Fruit fly (Drosophila melanogaster) whole organism, embryonic: Measurements from ENCODE around the gene CG13315.

Experiments
- B-H2 ChIP-seq: fragments of 200-800 bp; sonication (Bioruptor generic); optimal IDR thresholded peaks from 2 replicates; lab custom pipeline; 2018; ENCODE audit warnings: missing biosample characterization, mild to moderate bottlenecking, missing genetic modification characterization
- Bteb2 ChIP-seq: fragments of 200-800 bp; sonication (Bioruptor generic); optimal IDR thresholded peaks from 2 replicates; lab custom pipeline; 2016; ENCODE audit warnings: missing biosample characterization, missing genetic modification characterization
- CG12659 ChIP-seq: fragments of 200-800 bp; sonication (Bioruptor generic); optimal IDR thresholded peaks from 3 replicates; lab custom pipeline; 2017; ENCODE audit warnings: mild to moderate bottlenecking, missing biosample characterization, missing genetic modification reagents, missing genetic modification characterization
- CG14014 ChIP-seq: fragments of 200-800 bp; sonication (Bioruptor generic); IDR thresholded peaks from 2 replicates; pipeline ENCODE4 v1.3.6; 2022; ENCODE audit warnings: missing biosample characterization, missing genetic modification characterization
- CG14441 ChIP-seq: fragments of 200-800 bp; sonication (Bioruptor generic); IDR thresholded peaks from 2 replicates; pipeline ENCODE4 v1.3.6; 2022; ENCODE audit warnings: missing biosample characterization, missing genetic modification characterization
- CG18262 ChIP-seq: fragments of 200-800 bp; optimal IDR thresholded peaks from 3 replicates; lab custom pipeline; 2019; ENCODE audit warnings: missing biosample characterization, mild to moderate bottlenecking, missing genetic modification characterization, moderate library complexity
- CG1832 ChIP-seq: fragments of 200-800 bp; sonication (Bioruptor generic); optimal IDR thresholded peaks from 2 replicates; lab custom pipeline; 2017; ENCODE audit warnings: missing biosample characterization, mild to moderate bottlenecking, missing genetic modification characterization, inconsistent platforms
- CG2678 ChIP-seq: fragments of 200-800 bp; sonication (Bioruptor generic); optimal IDR thresholded peaks from 3 replicates; lab custom pipeline; 2019; ENCODE audit warnings: missing biosample characterization, mild to moderate bottlenecking, missing genetic modification characterization, moderate library complexity
- CG34224 ChIP-seq: fragments of 200-800 bp; sonication (Bioruptor generic); IDR thresholded peaks from 3 replicates; pipeline ENCODE4 v1.3.6; 2022; ENCODE audit warnings: missing biosample characterization, missing genetic modification characterization; ENCODE audit not compliant: partially characterized antibody
- CG6175 ChIP-seq: fragments of 200-800 bp; sonication (Bioruptor generic); IDR thresholded peaks from 3 replicates; pipeline ENCODE4 v1.3.6; 2022; ENCODE audit warnings: missing biosample characterization, missing genetic modification characterization
- CG6654 ChIP-seq: fragments of 200-800 bp; sonication (Bioruptor generic); optimal IDR thresholded peaks from 2 replicates; lab custom pipeline; 2017; ENCODE audit warnings: missing biosample characterization, mild to moderate bottlenecking, missing genetic modification characterization
- CG7357 ChIP-seq: fragments of 200-800 bp; sonication (Bioruptor generic); IDR thresholded peaks from 3 replicates; pipeline ENCODE4 v1.3.6; 2022; ENCODE audit warnings: missing biosample characterization, missing genetic modification characterization
- CG7963 ChIP-seq: fragments of 200-800 bp; sonication (Bioruptor generic); IDR thresholded peaks from 3 replicates; pipeline ENCODE4 v1.3.6; 2022; ENCODE audit warnings: missing biosample characterization, missing genetic modification characterization; ENCODE audit not compliant: partially characterized antibody
- CG7987 ChIP-seq: fragments of 200-800 bp; sonication (Bioruptor generic); optimal IDR thresholded peaks from 2 replicates; lab custom pipeline; 2018; ENCODE audit warnings: missing biosample characterization, mild to moderate bottlenecking, missing genetic modification characterization, moderate library complexity
- CG8388 ChIP-seq: fragments of 200-800 bp; sonication (Bioruptor generic); optimal IDR thresholded peaks from 2 replicates; lab custom pipeline; 2019; ENCODE audit warnings: missing biosample characterization, mild to moderate bottlenecking, missing genetic modification characterization, moderate library complexity
- CG9797 ChIP-seq: fragments of 200-800 bp; sonication (Bioruptor generic); optimal IDR thresholded peaks from 3 replicates; lab custom pipeline; 2018; ENCODE audit warnings: missing biosample characterization, mild to moderate bottlenecking, missing genetic modification characterization
- CkIIα-i1 ChIP-seq: fragments of 200-800 bp; sonication (Bioruptor generic); IDR thresholded peaks from 2 replicates; pipeline ENCODE4 v1.3.6; 2022; ENCODE audit warnings: missing biosample characterization, missing genetic modification characterization
- CrebB ChIP-seq: fragments of 200-800 bp; sonication (Bioruptor generic); optimal IDR thresholded peaks from 3 replicates; lab custom pipeline; 2018; ENCODE audit warnings: missing biosample characterization, mild to moderate bottlenecking, missing genetic modification characterization
- Doc3 ChIP-seq: fragments of 200-800 bp; sonication (Bioruptor generic); IDR thresholded peaks from 3 replicates; pipeline ENCODE4 v1.3.6; 2022; ENCODE audit warnings: missing biosample characterization, missing genetic modification characterization; ENCODE audit not compliant: partially characterized antibody
- Fer2 ChIP-seq: fragments of 200-800 bp; sonication (Bioruptor generic); optimal IDR thresholded peaks from 2 replicates; lab custom pipeline; 2018; ENCODE audit warnings: missing biosample characterization, mild to moderate bottlenecking, missing genetic modification characterization, moderate library complexity
- Hey ChIP-seq: fragments of 200-800 bp; sonication (Bioruptor generic); optimal IDR thresholded peaks from 3 replicates; lab custom pipeline; 2018; ENCODE audit warnings: missing biosample characterization, mild to moderate bottlenecking, missing genetic modification characterization
- Hr3 ChIP-seq: fragments of 200-800 bp; sonication (Bioruptor generic); optimal IDR thresholded peaks from 3 replicates; lab custom pipeline; 2016; ENCODE audit warnings: missing biosample characterization, missing genetic modification characterization
- Meics ChIP-seq: fragments of 200-800 bp; sonication (Bioruptor generic); optimal IDR thresholded peaks from 2 replicates; lab custom pipeline; 2017; ENCODE audit warnings: missing biosample characterization, mild to moderate bottlenecking, missing genetic modification characterization
- Mes4 ChIP-seq: fragments of 200-800 bp; sonication (Bioruptor generic); optimal IDR thresholded peaks from 2 replicates; lab custom pipeline; 2016; ENCODE audit warnings: missing biosample characterization, missing genetic modification characterization
- Poxn ChIP-seq: fragments of 200-800 bp; sonication (Bioruptor generic); IDR thresholded peaks from 2 replicates; pipeline ENCODE4 v1.3.6; 2022; ENCODE audit warnings: missing biosample characterization, missing genetic modification characterization
- Spps ChIP-seq: fragments of 200-800 bp; sonication (Bioruptor generic); optimal IDR thresholded peaks from 2 replicates; lab custom pipeline; 2018; ENCODE audit warnings: missing biosample characterization, mild to moderate bottlenecking, missing genetic modification characterization
- TFAM ChIP-seq: fragments of 200-800 bp; sonication (Bioruptor generic); optimal IDR thresholded peaks from 2 replicates; lab custom pipeline; 2017; ENCODE audit warnings: missing biosample characterization, missing genetic modification characterization, inconsistent platforms
- ase ChIP-seq: fragments of 200-800 bp; sonication (Bioruptor generic); IDR thresholded peaks from 3 replicates; pipeline ENCODE4 v1.3.6; 2022; ENCODE audit warnings: missing biosample characterization, missing genetic modification characterization
- ash1 ChIP-seq: fragments of 200-800 bp; sonication (Bioruptor generic); optimal IDR thresholded peaks from 2 replicates; lab custom pipeline; 2018; ENCODE audit warnings: missing biosample characterization, mild to moderate bottlenecking, missing genetic modification characterization
- bbx ChIP-seq: fragments of 200-800 bp; sonication (Bioruptor generic); IDR thresholded peaks from 2 replicates; pipeline ENCODE4 v1.3.6; 2022; ENCODE audit warnings: missing biosample characterization, missing genetic modification characterization; ENCODE audit not compliant: partially characterized antibody
- cato ChIP-seq: fragments of 200-800 bp; sonication (Bioruptor generic); optimal IDR thresholded peaks from 2 replicates; lab custom pipeline; 2016; ENCODE audit warnings: missing biosample characterization, missing genetic modification characterization, borderline replicate concordance
- cg ChIP-seq: fragments of 200-800 bp; sonication (Bioruptor generic); optimal IDR thresholded peaks from 3 replicates; lab custom pipeline; 2019; ENCODE audit warnings: missing biosample characterization, mild to moderate bottlenecking, missing genetic modification characterization, moderate library complexity
- chm ChIP-seq: fragments of 200-800 bp; sonication (Bioruptor generic); IDR thresholded peaks from 2 replicates; pipeline ENCODE4 v1.3.6; 2022; ENCODE audit warnings: missing biosample characterization, missing genetic modification characterization
- ci ChIP-seq: fragments of 200-800 bp; sonication (Bioruptor generic); IDR thresholded peaks from 3 replicates; pipeline ENCODE4 v1.3.6; 2022; ENCODE audit warnings: missing biosample characterization, missing genetic modification characterization
- crc ChIP-seq: fragments of 200-800 bp; sonication (Bioruptor generic); optimal IDR thresholded peaks from 2 replicates; lab custom pipeline; 2016; ENCODE audit warnings: missing biosample characterization, missing genetic modification characterization
- croc ChIP-seq: fragments of 200-800 bp; sonication (Bioruptor generic); conservative IDR thresholded peaks from 3 replicates; pipeline ENCODE4 v1.3.6; 2022; ENCODE audit warnings: missing biosample characterization, missing genetic modification characterization
- eve ChIP-seq, 2 experiments: fragments of >200 bp; optimal IDR thresholded peaks; 2 replicates each; lab custom pipeline; 2017; ENCODE audit warnings: missing biosample characterization in 2 of 2, missing genetic modification characterization in 2 of 2
- gem ChIP-seq: fragments of 200-800 bp; sonication (Bioruptor generic); optimal IDR thresholded peaks from 2 replicates; lab custom pipeline; 2019; ENCODE audit warnings: missing biosample characterization, mild to moderate bottlenecking, missing genetic modification characterization, moderate library complexity
- gfzf ChIP-seq: fragments of 200-800 bp; sonication (Bioruptor generic); optimal IDR thresholded peaks from 2 replicates; lab custom pipeline; 2016; ENCODE audit warnings: missing biosample characterization, mild to moderate bottlenecking, missing genetic modification characterization, moderate library complexity
- grau ChIP-seq: fragments of 200-800 bp; optimal IDR thresholded peaks from 3 replicates; lab custom pipeline; 2019; ENCODE audit warnings: missing biosample characterization, mild to moderate bottlenecking, missing genetic modification characterization, moderate library complexity
- ham ChIP-seq: fragments of 200-800 bp; sonication (Bioruptor generic); IDR thresholded peaks from 2 replicates; pipeline ENCODE4 v1.3.6; 2022; ENCODE audit warnings: missing biosample characterization, missing genetic modification characterization
- ind ChIP-seq: fragments of 200-800 bp; sonication (Bioruptor generic); optimal IDR thresholded peaks from 3 replicates; lab custom pipeline; 2016; ENCODE audit warnings: missing biosample characterization, missing genetic modification characterization
- jumu ChIP-seq: fragments of 200-800 bp; sonication (Bioruptor generic); optimal IDR thresholded peaks from 3 replicates; lab custom pipeline; 2016; ENCODE audit warnings: missing biosample characterization, missing genetic modification characterization
- kni ChIP-seq: fragments of 200-800 bp; sonication (Bioruptor generic); optimal IDR thresholded peaks from 3 replicates; lab custom pipeline; 2017; ENCODE audit warnings: mild to moderate bottlenecking, missing biosample characterization, missing genetic modification reagents, missing genetic modification characterization
- mam ChIP-seq: fragments of 200-800 bp; sonication (Bioruptor generic); optimal IDR thresholded peaks from 3 replicates; lab custom pipeline; 2016; ENCODE audit warnings: missing biosample characterization, missing genetic modification characterization
- seq ChIP-seq: fragments of 200-800 bp; sonication (Bioruptor generic); IDR thresholded peaks from 2 replicates; pipeline ENCODE4 v1.3.6; 2022; ENCODE audit warnings: missing biosample characterization, missing genetic modification characterization
- sim ChIP-seq: fragments of 200-800 bp; sonication (Bioruptor generic); IDR thresholded peaks from 2 replicates; pipeline ENCODE4 v1.3.6; 2022; ENCODE audit warnings: missing biosample characterization, missing genetic modification characterization
- so ChIP-seq: fragments of 200-800 bp; sonication (Bioruptor generic); IDR thresholded peaks from 3 replicates; pipeline ENCODE4 v1.3.6; 2022; ENCODE audit warnings: missing biosample characterization, missing genetic modification characterization
- stc ChIP-seq: fragments of 200-800 bp; sonication (Bioruptor generic); IDR thresholded peaks from 2 replicates; pipeline ENCODE4 v1.3.6; 2022; ENCODE audit warnings: missing biosample characterization, missing genetic modification characterization
- zfh1 ChIP-seq: fragments of 200-800 bp; sonication (Bioruptor generic); IDR thresholded peaks from 3 replicates; pipeline ENCODE4 v1.3.6; 2022; ENCODE audit warnings: missing biosample characterization, missing genetic modification characterization

Gene CG13315

DNA sequence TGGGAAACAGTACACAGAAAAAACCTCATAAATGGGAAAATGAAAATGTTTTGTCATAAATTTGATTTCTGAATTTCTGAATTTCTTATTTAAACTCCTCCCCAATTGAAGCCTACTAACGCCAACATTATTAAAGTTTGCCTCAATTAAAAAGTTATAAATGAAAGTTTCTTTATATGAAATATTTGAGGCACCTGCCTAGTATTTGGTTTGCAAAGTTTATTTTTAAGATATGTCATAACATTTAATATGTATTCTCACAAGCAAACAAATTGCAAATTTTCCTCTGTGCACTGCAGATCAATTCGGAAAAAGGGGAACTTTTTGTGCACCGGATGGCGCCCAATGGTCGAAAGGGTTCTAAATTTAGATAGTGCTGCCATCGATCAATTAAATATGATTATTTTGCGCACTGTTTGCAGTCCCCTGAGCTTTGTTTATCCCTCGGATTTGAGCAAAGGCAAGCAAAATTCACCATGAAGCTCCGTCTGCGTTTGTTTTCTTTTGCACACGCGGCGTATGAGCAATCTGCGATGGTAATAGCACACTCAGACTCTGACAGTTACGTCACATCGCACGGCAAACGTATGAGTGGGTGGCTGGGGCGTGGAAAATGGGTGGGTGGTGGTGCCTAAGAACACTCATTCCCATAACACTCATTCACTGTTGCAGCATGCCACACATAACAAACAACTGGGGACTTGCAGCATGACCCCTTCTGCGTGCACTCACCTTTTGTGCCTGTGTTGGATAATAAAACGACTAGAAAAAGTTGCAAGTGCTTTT lies 31.5 kb upstream of the CG13315 start:
- TF ChIP-seq ash1, result no peak
- no peak for TF ChIP-seq jumu
- TF ChIP-seq CG34224 (GFP tag; lab: Robert Waterston, UW), result no peak
- no peak for TF ChIP-seq Hr3
- TF ChIP-seq seq (GFP tag; lab: Robert Waterston, UW), result no peak
- no peak for TF ChIP-seq Fer2
- no peak for TF ChIP-seq CG7357
- no peak for TF ChIP-seq Poxn (GFP tag; lab: Robert Waterston, UW)
- TF ChIP-seq gem, result peak; percentile 42
- peak; percentile 2 for TF ChIP-seq Meics (GFP tag; lab: Kevin White, UChicago)
- TF ChIP-seq CG7963 (GFP tag; lab: Robert Waterston, UW), result no peak
- TF ChIP-seq CG8388, result no peak
- peak; percentile 37 for TF ChIP-seq CG2678 (tag; lab: Kevin White, UChicago)
- no peak for TF ChIP-seq ci (GFP tag; lab: Robert Waterston, UW)
- TF ChIP-seq B-H2, result no peak
- no peak for TF ChIP-seq CrebB (tag; lab: Kevin White, UChicago)
- TF ChIP-seq kni (GFP tag; lab: Kevin White, UChicago), result no peak
- TF ChIP-seq Doc3 (GFP tag; lab: Robert Waterston, UW), result no peak
- TF ChIP-seq Bteb2, result no peak
- no peak for TF ChIP-seq zfh1
- peak; percentile 12 for TF ChIP-seq mam (GFP tag; lab: Kevin White, UChicago)
- no peak for TF ChIP-seq croc (GFP tag; lab: Robert Waterston, UW)
- TF ChIP-seq gfzf (GFP tag; lab: Kevin White, UChicago), result no peak
- no peak for TF ChIP-seq crc (GFP tag; lab: Kevin White, UChicago)
- TF ChIP-seq Hey, result no peak
- TF ChIP-seq bbx (GFP tag; lab: Robert Waterston, UW), result no peak
- TF ChIP-seq Mes4 (GFP tag; lab: Kevin White, UChicago), result no peak
- TF ChIP-seq CG14441 (GFP tag; lab: Robert Waterston, UW), result no peak
- no peak for TF ChIP-seq TFAM (GFP tag; lab: Kevin White, UChicago)
- 0 out of 2 replicates have a peak, but pooled peaks have one; percentile 14 for TF ChIP-seq stc (GFP tag; lab: Robert Waterston, UW)
- no peak for TF ChIP-seq eve (GFP tag; optimal IDR thresholded peaks at IDR 0.05; lab: Kevin White, UChicago)
- no peak for TF ChIP-seq so (GFP tag; lab: Robert Waterston, UW)
- TF ChIP-seq ase, result no peak
- no peak for TF ChIP-seq ham (GFP tag; lab: Robert Waterston, UW)
- no peak for TF ChIP-seq chm
- TF ChIP-seq CG6175 (GFP tag; lab: Robert Waterston, UW), result no peak; the same call in 2 of the 3 replicates
- no peak for TF ChIP-seq ind
- no peak for TF ChIP-seq cg (GFP tag; lab: Kevin White, UChicago)
- TF ChIP-seq CG7987 (GFP tag; lab: Kevin White, UChicago), result no peak
- TF ChIP-seq CG9797, result no peak
- no peak for TF ChIP-seq CG18262 (tag; lab: Kevin White, UChicago)
- no peak for TF ChIP-seq CkIIα-i1 (GFP tag; lab: Robert Waterston, UW)
- no peak for TF ChIP-seq CG1832
- peak; percentile 0 for TF ChIP-seq CG12659 (GFP tag; lab: Kevin White, UChicago)
- TF ChIP-seq Spps (tag; lab: Kevin White, UChicago), result no peak
- no peak for TF ChIP-seq cato
- no peak for TF ChIP-seq CG6654 (GFP tag; lab: Kevin White, UChicago)
- TF ChIP-seq CG14014 (GFP tag; lab: Robert Waterston, UW), result no peak
- no peak for TF ChIP-seq sim
- peak; percentile 34 for TF ChIP-seq grau (tag; lab: Kevin White, UChicago)
